Worm (Caenorhabditis elegans) whole organism, late embryonic: Measurements from ENCODE around the gene ZK154.6.
A peak's percentile ranks its signal among the peaks of the same experiment; 100 is the strongest.

Experiments used
- C08G9.2 ChIP-seq: sonication (generic microtip); optimal IDR thresholded peaks from 2 replicates; lab custom pipeline; 2016; ENCODE audit warnings: mild to moderate bottlenecking, missing genetic modification characterization, moderate library complexity, missing compliant biosample characterization
- F13H6.1 ChIP-seq: sonication (generic microtip); optimal IDR thresholded peaks from 2 replicates; lab custom pipeline; 2016; ENCODE audit warnings: missing genetic modification characterization, missing compliant biosample characterization
- K02D7.2 ChIP-seq: sonication (generic microtip); optimal IDR thresholded peaks from 2 replicates; lab custom pipeline; 2017; ENCODE audit warnings: mild to moderate bottlenecking, missing genetic modification characterization, missing compliant biosample characterization
- T23F11.4 ChIP-seq: fragments of 200-800 bp; sonication (Bioruptor generic); optimal IDR thresholded peaks from 2 replicates; lab custom pipeline; 2018; ENCODE audit warnings: mild to moderate bottlenecking, missing genetic modification characterization, missing compliant biosample characterization
- Y22D7AL.16 ChIP-seq: sonication (generic microtip); optimal IDR thresholded peaks from 2 replicates; lab custom pipeline; 2016; ENCODE audit warnings: missing genetic modification characterization, missing compliant biosample characterization
- ahr-1 ChIP-seq: sonication (generic microtip); optimal IDR thresholded peaks from 2 replicates; lab custom pipeline; 2016; ENCODE audit warnings: missing genetic modification characterization, missing compliant biosample characterization
- ama-1 ChIP-seq: fragments of 150-350 bp; optimal IDR thresholded peaks from 2 replicates; lab custom pipeline; 2014
- ceh-14 ChIP-seq: sonication (generic microtip); optimal IDR thresholded peaks from 2 replicates; lab custom pipeline; 2016; ENCODE audit warnings: missing genotype, missing genetic modification characterization, missing compliant biosample characterization
- ceh-18 ChIP-seq: sonication (generic microtip); optimal IDR thresholded peaks from 2 replicates; lab custom pipeline; 2016; ENCODE audit warnings: missing genetic modification characterization, missing compliant biosample characterization
- ceh-22 ChIP-seq: sonication (generic microtip); optimal IDR thresholded peaks from 2 replicates; lab custom pipeline; 2017; ENCODE audit warnings: missing biosample characterization, missing genetic modification characterization
- ceh-24 ChIP-seq: sonication (generic microtip); optimal IDR thresholded peaks from 2 replicates; lab custom pipeline; 2016; ENCODE audit warnings: mild to moderate bottlenecking, missing genetic modification characterization, missing compliant biosample characterization
- ceh-31 ChIP-seq: sonication (generic microtip); optimal IDR thresholded peaks from 2 replicates; lab custom pipeline; 2016; ENCODE audit warnings: missing genetic modification characterization, missing compliant biosample characterization
- ceh-48 ChIP-seq: sonication (generic microtip); optimal IDR thresholded peaks from 2 replicates; lab custom pipeline; 2016; ENCODE audit warnings: missing genetic modification characterization, inconsistent platforms, missing compliant biosample characterization
- che-1 ChIP-seq: sonication (generic microtip); optimal IDR thresholded peaks from 2 replicates; lab custom pipeline; 2016; ENCODE audit warnings: mild to moderate bottlenecking, missing genetic modification characterization, missing compliant biosample characterization
- dmd-4 ChIP-seq: sonication (generic microtip); optimal IDR thresholded peaks from 2 replicates; lab custom pipeline; 2016; ENCODE audit warnings: borderline replicate concordance, missing genetic modification characterization, missing compliant biosample characterization
- elt-2 ChIP-seq: sonication (generic microtip); optimal IDR thresholded peaks from 2 replicates; lab custom pipeline; 2016; ENCODE audit warnings: missing genetic modification reagents, missing genetic modification characterization, missing compliant biosample characterization
- fax-1 ChIP-seq: sonication (generic microtip); optimal IDR thresholded peaks from 2 replicates; lab custom pipeline; 2016; ENCODE audit warnings: missing genotype, missing genetic modification characterization, missing compliant biosample characterization
- fkh-10 ChIP-seq: fragments of 150-350 bp; optimal IDR thresholded peaks from 2 replicates; lab custom pipeline; 2014; ENCODE audit warnings: missing biosample characterization, missing genetic modification reagents, missing genetic modification characterization
- hlh-15 ChIP-seq: sonication (generic microtip); optimal IDR thresholded peaks from 2 replicates; lab custom pipeline; 2016; ENCODE audit warnings: missing genetic modification characterization, missing compliant biosample characterization
- hlh-6 ChIP-seq: sonication (generic microtip); optimal IDR thresholded peaks from 2 replicates; lab custom pipeline; 2016; ENCODE audit warnings: missing genotype, missing genetic modification characterization, missing compliant biosample characterization
- hlh-8 ChIP-seq: sonication (generic microtip); optimal IDR thresholded peaks from 2 replicates; lab custom pipeline; 2016; ENCODE audit warnings: missing genotype, missing genetic modification characterization, missing compliant biosample characterization
- mec-3 ChIP-seq: sonication (generic microtip); optimal IDR thresholded peaks from 2 replicates; lab custom pipeline; 2016; ENCODE audit warnings: borderline replicate concordance, missing genetic modification characterization, missing compliant biosample characterization
- pag-3 ChIP-seq: sonication (generic microtip); optimal IDR thresholded peaks from 2 replicates; lab custom pipeline; 2016; ENCODE audit warnings: missing compliant biosample characterization, missing genetic modification characterization, borderline replicate concordance
- pat-9 ChIP-seq: fragments of 200-800 bp; sonication (Bioruptor generic); optimal IDR thresholded peaks from 2 replicates; lab custom pipeline; 2018; ENCODE audit warnings: mild to moderate bottlenecking, missing genetic modification characterization, moderate library complexity, missing compliant biosample characterization
- pha-2 ChIP-seq: sonication (generic microtip); optimal IDR thresholded peaks from 2 replicates; lab custom pipeline; 2017; ENCODE audit warnings: mild to moderate bottlenecking, missing genetic modification characterization, missing compliant biosample characterization
- pqm-1 ChIP-seq: sonication (generic microtip); optimal IDR thresholded peaks from 2 replicates; lab custom pipeline; 2016; ENCODE audit warnings: missing genetic modification characterization, missing compliant biosample characterization
- rnt-1 ChIP-seq: sonication (generic microtip); optimal IDR thresholded peaks from 2 replicates; lab custom pipeline; 2016; ENCODE audit warnings: missing genetic modification characterization, missing compliant biosample characterization
- sdc-2 ChIP-seq: sonication (generic microtip); optimal IDR thresholded peaks from 2 replicates; lab custom pipeline; 2016; ENCODE audit warnings: missing genotype, missing genetic modification characterization, missing compliant biosample characterization
- sox-2 ChIP-seq: fragments of 200-800 bp; sonication (Bioruptor generic); IDR thresholded peaks from 2 replicates; pipeline ENCODE4 v1.3.6; 2022; ENCODE audit warnings: missing genetic modification reagents, missing genetic modification characterization, missing compliant biosample characterization
- syd-9 ChIP-seq: sonication (generic microtip); optimal IDR thresholded peaks from 2 replicates; lab custom pipeline; 2016; ENCODE audit warnings: mild to moderate bottlenecking, missing genetic modification characterization, moderate library complexity, missing compliant biosample characterization
- tbx-2 ChIP-seq: sonication (generic microtip); optimal IDR thresholded peaks from 2 replicates; lab custom pipeline; 2016; ENCODE audit warnings: missing genetic modification characterization, missing compliant biosample characterization
- ttx-3 ChIP-seq: sonication (generic microtip); optimal IDR thresholded peaks from 2 replicates; lab custom pipeline; 2016; ENCODE audit warnings: missing genetic modification reagents, missing genetic modification characterization, missing compliant biosample characterization
- unc-3 ChIP-seq, 2 experiments: fragments of 200-800 bp in 1 of 2; sonication (Bioruptor generic) in 1 of 2; sonication (generic microtip) in 1 of 2; conservative IDR thresholded peaks in 1 of 2; optimal IDR thresholded peaks in 1 of 2; 2 replicates each; pipeline versions ENCODE4 v1.3.6 to Lab custom; 2016 to 2022; ENCODE audit warnings: missing compliant biosample characterization in 2 of 2, missing genetic modification characterization in 2 of 2, missing genetic modification reagents in 1 of 2
- ztf-16 ChIP-seq: sonication (generic microtip); optimal IDR thresholded peaks from 2 replicates; lab custom pipeline; 2017; ENCODE audit warnings: missing genetic modification characterization, missing compliant biosample characterization

The ZK154.6 gene

ce11 chrX:7823108-7823704, 29.8 kb upstream of the ZK154.6 start, which contains the start of gene eef-1A.2 (continued):
- TF ChIP-seq ceh-48 (tag; lab: Kevin White, UChicago) = peak; percentile 32
- TF ChIP-seq pat-9 = no peak
- peak; percentile 57 for TF ChIP-seq ceh-22 (tag; lab: Kevin White, UChicago)
- no peak for TF ChIP-seq ama-1 (lab: Kevin White, UChicago)
- TF ChIP-seq F13H6.1 (tag; lab: Kevin White, UChicago) = peak; percentile 33
- peak; percentile 79 for TF ChIP-seq elt-2
- TF ChIP-seq sox-2 (GFP tag; lab: Robert Waterston, UW) = no peak
- TF ChIP-seq hlh-15 (tag; lab: Kevin White, UChicago) = no peak
- TF ChIP-seq C08G9.2 (tag; lab: Kevin White, UChicago) = peak; percentile 24
- TF ChIP-seq K02D7.2 (tag; lab: Kevin White, UChicago) = no peak
- TF ChIP-seq hlh-8 (tag; lab: Kevin White, UChicago) = no peak
- no peak for TF ChIP-seq fax-1 (tag; lab: Kevin White, UChicago)
- TF ChIP-seq rnt-1 (tag; lab: Kevin White, UChicago) = peak; percentile 66
- TF ChIP-seq tbx-2 (tag; lab: Kevin White, UChicago) = peak; percentile 87
- TF ChIP-seq Y22D7AL.16 (tag; lab: Kevin White, UChicago) = no peak
- TF ChIP-seq unc-3 (GFP tag; conservative IDR thresholded peaks at IDR 0.05; lab: Robert Waterston, UW) = no peak
- TF ChIP-seq unc-3 (tag; optimal IDR thresholded peaks at IDR 0.05; lab: Kevin White, UChicago) = no peak
- TF ChIP-seq, all 69 proteins: peak for 29

ce11 chrX:7817555-7817954, 24.2 kb upstream of the ZK154.6 start:
- TF ChIP-seq sdc-2 (tag; lab: Kevin White, UChicago) (no peak), mec-3 (no peak), pha-2 (tag; lab: Kevin White, UChicago) (no peak), hlh-6 (tag; lab: Kevin White, UChicago) (no peak), ceh-14 (tag; lab: Kevin White, UChicago) (no peak), che-1 (tag; lab: Kevin White, UChicago) (no peak), ztf-16 (no peak), ceh-24 (no peak), hlh-8 (tag; lab: Kevin White, UChicago) (no peak), tbx-2 (tag; lab: Kevin White, UChicago) (no peak), ama-1 (lab: Kevin White, UChicago) (no peak), rnt-1 (tag; lab: Kevin White, UChicago) (no peak), syd-9 (tag; lab: Kevin White, UChicago) (no peak), ceh-31 (tag; lab: Kevin White, UChicago) (no peak), fkh-10 (GFP tag; lab: Kevin White, UChicago) (no peak), pag-3 (tag; lab: Kevin White, UChicago) (no peak), ttx-3 (tag; lab: Kevin White, UChicago) (no peak), pqm-1 (no peak), T23F11.4 (no peak), ceh-18 (tag; lab: Kevin White, UChicago) (no peak)

DNA sequence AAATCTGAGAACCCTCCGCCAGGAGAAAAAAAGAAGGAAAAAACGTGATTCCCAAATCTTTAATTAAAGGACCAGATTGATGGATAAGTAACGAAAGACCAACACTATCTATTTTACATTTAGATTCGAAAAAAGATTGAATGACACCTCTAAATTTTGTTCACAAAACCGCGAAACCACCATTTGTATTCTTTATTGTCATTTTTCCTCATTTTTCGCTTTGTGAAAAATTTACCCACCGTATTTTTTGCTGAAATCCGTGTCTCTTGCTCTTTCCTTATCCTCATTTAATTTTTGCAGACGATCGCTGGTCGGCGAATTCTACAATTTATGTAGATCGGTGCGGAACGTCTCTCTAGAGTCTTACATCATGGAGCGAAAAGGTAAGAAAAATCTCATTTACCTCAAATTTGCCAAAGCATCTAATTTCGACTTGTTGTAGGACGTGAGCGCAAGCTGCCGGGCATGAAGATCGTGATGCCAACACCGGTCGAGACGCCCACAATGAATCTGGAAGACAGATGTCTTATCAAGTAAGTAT, 23.1 kb upstream of the ZK154.6 start, which contains the start of the genes sek-1 and R03G5.6:
TSS of gene sek-1 (plus strand) at position 301 of the 541 bp plus-strand sequence.
TSS of gene R03G5.6 (minus strand) at position 491 of the 541 bp plus-strand sequence.
- TF ChIP-seq ahr-1 = no peak
- no peak for TF ChIP-seq ceh-48 (tag; lab: Kevin White, UChicago)
- TF ChIP-seq, all 69 proteins: peak for 0

ce11 chrX:7815230-7815629, 21.9 kb upstream of the ZK154.6 start:
- TF ChIP-seq dmd-4 (tag; lab: Kevin White, UChicago) = no peak
